Worm (Caenorhabditis elegans) whole organism, L4 larva: ENCODE measurements around the gene K01D12.10.
A peak's percentile ranks its signal among the peaks of the same experiment; 100 is the strongest.

Experiments
- F44E2.7 ChIP-seq: fragments of 200-800 bp; sonication (Bioruptor generic); IDR thresholded peaks from 2 replicates; pipeline ENCODE4 v2.1.2; 2022; ENCODE audit warnings: missing genetic modification characterization, missing compliant biosample characterization
- T20F7.1 ChIP-seq: fragments of 200-800 bp; sonication (Bioruptor generic); optimal IDR thresholded peaks from 2 replicates; lab custom pipeline; 2018; ENCODE audit warnings: mild to moderate bottlenecking, missing genetic modification characterization, missing compliant biosample characterization
- T26A8.4 ChIP-seq: fragments of 200-800 bp; sonication (Bioruptor generic); IDR thresholded peaks from 2 replicates; pipeline ENCODE4 v1.3.6; 2022; ENCODE audit warnings: missing genetic modification characterization, missing compliant biosample characterization
- aha-1 ChIP-seq: fragments of 150-350 bp; peaks from one replicate; lab custom pipeline; 2014; ENCODE audit warnings: missing biosample characterization, missing genetic modification characterization
- aly-2 ChIP-seq: sonication (generic microtip); optimal IDR thresholded peaks from 2 replicates; lab custom pipeline; 2018; ENCODE audit warnings: missing biosample characterization, missing genetic modification characterization
- arid-1 ChIP-seq: fragments of 200-800 bp; sonication (Bioruptor generic); conservative IDR thresholded peaks from 2 replicates; pipeline ENCODE4 v1.3.6; 2022; ENCODE audit warnings: missing genetic modification reagents, missing genetic modification characterization, missing compliant biosample characterization
- ceh-20 ChIP-seq: fragments of 200-800 bp; sonication (Bioruptor generic); IDR thresholded peaks from 2 replicates; pipeline ENCODE4 v1.3.6; 2022; ENCODE audit warnings: missing genetic modification reagents, missing genetic modification characterization, missing compliant biosample characterization
- ctbp-1 ChIP-seq: fragments of 200-800 bp; sonication (Bioruptor generic); IDR thresholded peaks from 2 replicates; pipeline ENCODE4 v1.3.6; 2022; ENCODE audit warnings: missing genetic modification reagents, missing genetic modification characterization, missing compliant biosample characterization
- daf-16 ChIP-seq, 3 experiments: sonication (generic microtip); optimal IDR thresholded peaks; 2 replicates each; lab custom pipeline; 2016 to 2017; ENCODE audit warnings: missing genetic modification characterization in 3 of 3, missing genetic modification reagents in 3 of 3, mild to moderate bottlenecking in 2 of 3, missing compliant biosample characterization in 2 of 3, missing biosample characterization in 1 of 3, moderate library complexity in 1 of 3
- dmd-6 ChIP-seq: fragments of 200-800 bp; sonication (Bioruptor generic); IDR thresholded peaks from 2 replicates; pipeline ENCODE4 v1.3.6; 2022; ENCODE audit warnings: missing genetic modification reagents, missing genetic modification characterization, missing compliant biosample characterization
- dve-1 ChIP-seq: sonication (generic microtip); optimal IDR thresholded peaks from 2 replicates; lab custom pipeline; 2017; ENCODE audit warnings: antibody characterized with exemption, mild to moderate bottlenecking, missing genetic modification characterization, missing compliant biosample characterization; ENCODE audit not compliant: insufficient read depth
- fos-1 ChIP-seq: fragments of 150-350 bp; optimal IDR thresholded peaks from 2 replicates; lab custom pipeline; 2014; ENCODE audit warnings: missing biosample characterization, missing genetic modification characterization
- hlh-11 ChIP-seq: fragments of 200-800 bp; sonication (Bioruptor generic); optimal IDR thresholded peaks from 2 replicates; lab custom pipeline; 2018; ENCODE audit warnings: mild to moderate bottlenecking, missing genetic modification characterization, missing compliant biosample characterization
- hlh-30 ChIP-seq: sonication (generic microtip); optimal IDR thresholded peaks from 2 replicates; lab custom pipeline; 2017; ENCODE audit warnings: antibody characterized with exemption, mild to moderate bottlenecking, missing genetic modification characterization, missing compliant biosample characterization; ENCODE audit not compliant: insufficient read depth
- hmg-1.1 ChIP-seq: fragments of 200-800 bp; sonication (Bioruptor generic); IDR thresholded peaks from 2 replicates; pipeline ENCODE4 v1.3.6; 2022; ENCODE audit warnings: missing genetic modification reagents, missing genetic modification characterization, missing compliant biosample characterization
- lim-7 ChIP-seq: fragments of 200-800 bp; sonication (Bioruptor generic); IDR thresholded peaks from 2 replicates; pipeline ENCODE4 v1.3.6; 2022; ENCODE audit warnings: missing genetic modification characterization, missing compliant biosample characterization
- lsy-2 ChIP-seq, 2 experiments: fragments of 150-350 bp in 1 of 2; sonication (generic microtip) in 1 of 2; optimal IDR thresholded peaks; 2 replicates each; lab custom pipeline; 2014 to 2017; ENCODE audit warnings: missing biosample characterization in 2 of 2, missing genetic modification characterization in 2 of 2
- madf-9 ChIP-seq: fragments of 200-800 bp; sonication (Bioruptor generic); conservative IDR thresholded peaks from 2 replicates; pipeline ENCODE4 v1.3.6; 2022; ENCODE audit warnings: missing genetic modification reagents, missing genetic modification characterization, missing compliant biosample characterization
- mdl-1 ChIP-seq, 2 experiments: fragments of 150-350 bp in 1 of 2; sonication (generic microtip) in 1 of 2; optimal IDR thresholded peaks; 2 replicates each; lab custom pipeline; 2014 to 2017; ENCODE audit warnings: missing biosample characterization in 2 of 2, missing genetic modification characterization in 2 of 2
- mdt-29 ChIP-seq: fragments of 200-800 bp; sonication (Bioruptor generic); IDR thresholded peaks from 2 replicates; pipeline ENCODE4 v1.3.6; 2022; ENCODE audit warnings: missing genetic modification reagents, missing genetic modification characterization, missing compliant biosample characterization
- mep-1 ChIP-seq: fragments of 150-350 bp; sonication (generic microtip); optimal IDR thresholded peaks from 3 replicates; lab custom pipeline; 2014; ENCODE audit warnings: missing biosample characterization, missing genetic modification characterization
- mxl-2 ChIP-seq: fragments of 200-800 bp; sonication (Bioruptor generic); conservative IDR thresholded peaks from 2 replicates; pipeline ENCODE4 v1.3.6; 2022; ENCODE audit warnings: missing genetic modification reagents, missing genetic modification characterization, missing compliant biosample characterization
- nhr-102 ChIP-seq: sonication (generic microtip); optimal IDR thresholded peaks from 2 replicates; lab custom pipeline; 2016; ENCODE audit warnings: mild to moderate bottlenecking, missing genetic modification characterization, moderate library complexity, missing compliant biosample characterization
- nhr-111 ChIP-seq: fragments of 200-800 bp; sonication (Bioruptor generic); optimal IDR thresholded peaks from 2 replicates; lab custom pipeline; 2018; ENCODE audit warnings: mild to moderate bottlenecking, missing genetic modification characterization, missing compliant biosample characterization
- nhr-25 ChIP-seq: sonication (generic microtip); optimal IDR thresholded peaks from 2 replicates; lab custom pipeline; 2017; ENCODE audit warnings: missing genetic modification characterization, mild to moderate bottlenecking, missing compliant biosample characterization, antibody characterized with exemption, moderate library complexity, borderline replicate concordance; ENCODE audit not compliant: insufficient read depth
- nhr-28 ChIP-seq: fragments of 150-350 bp; optimal IDR thresholded peaks from 2 replicates; lab custom pipeline; 2014; ENCODE audit warnings: missing biosample characterization, missing genetic modification characterization
- nhr-48 ChIP-seq: sonication (generic microtip); optimal IDR thresholded peaks from 2 replicates; lab custom pipeline; 2016; ENCODE audit warnings: mild to moderate bottlenecking, missing genetic modification characterization, missing compliant biosample characterization
- nhr-6 ChIP-seq: fragments of 150-350 bp; optimal IDR thresholded peaks from 2 replicates; lab custom pipeline; 2014; ENCODE audit warnings: missing biosample characterization, missing genetic modification characterization
- set-16 ChIP-seq: fragments of 200-800 bp; sonication (Bioruptor generic); IDR thresholded peaks from 2 replicates; pipeline ENCODE4 v1.3.6; 2022; ENCODE audit warnings: missing genetic modification reagents, missing genetic modification characterization, missing compliant biosample characterization
- snpc-4 ChIP-seq: fragments of 150-350 bp; optimal IDR thresholded peaks from 2 replicates; lab custom pipeline; 2014; ENCODE audit warnings: missing biosample characterization, missing genetic modification characterization
- tag-97 ChIP-seq: fragments of 200-800 bp; sonication (Bioruptor generic); IDR thresholded peaks from 2 replicates; pipeline ENCODE4 v1.3.6; 2022; ENCODE audit warnings: missing genetic modification characterization, missing compliant biosample characterization
- unc-39 ChIP-seq: sonication (generic microtip); optimal IDR thresholded peaks from 2 replicates; lab custom pipeline; 2017; ENCODE audit warnings: missing biosample characterization, missing genetic modification characterization
- unc-62 ChIP-seq, 3 experiments: fragments of 150-350 bp in 1 of 3; sonication (generic microtip); optimal IDR thresholded peaks in 2 of 3; peaks in 1 of 3; 1 replicate in 1 of 3; 2 replicates in 2 of 3; lab custom pipeline; 2014 to 2017; ENCODE audit warnings: missing biosample characterization in 3 of 3, missing genetic modification characterization in 3 of 3, missing genetic modification reagents in 3 of 3, missing genotype in 1 of 3
- zfp-3 ChIP-seq: fragments of 200-800 bp; sonication (Bioruptor generic); conservative IDR thresholded peaks from 2 replicates; pipeline ENCODE4 v1.3.6; 2022; ENCODE audit warnings: missing genetic modification reagents, missing genetic modification characterization, missing compliant biosample characterization
- zip-11 ChIP-seq: fragments of 200-800 bp; sonication (Bioruptor generic); IDR thresholded peaks from 2 replicates; pipeline ENCODE4 v1.3.6; 2022; ENCODE audit warnings: missing genetic modification characterization, missing compliant biosample characterization
- ztf-7 ChIP-seq: fragments of 150-350 bp; optimal IDR thresholded peaks from 2 replicates; lab custom pipeline; 2014; ENCODE audit warnings: missing biosample characterization, missing genetic modification characterization

The K01D12.10 gene

ce11 chrV:12410416-12411001 lies 4.5 kb downstream of the K01D12.10 start, which contains the start of gene hrg-2:
hrg-2 (minus strand) TSS chrV:12410513.
- peak; percentile 64 for TF ChIP-seq nhr-48
- peak; percentile 2 for TF ChIP-seq mep-1 (tag; lab: Kevin White, UChicago)
- no peak for TF ChIP-seq nhr-102 (tag; lab: Kevin White, UChicago)
- peak; percentile 31 for TF ChIP-seq aha-1 (tag; lab: Kevin White, UChicago)
- peak; percentile 14 for TF ChIP-seq nhr-28 (tag; lab: Kevin White, UChicago)
- TF ChIP-seq unc-39 (tag; lab: Kevin White, UChicago): no peak
- peak; percentile 93 for TF ChIP-seq ztf-7 (tag; lab: Kevin White, UChicago)
- peak; percentile 11 for TF ChIP-seq dve-1 (tag; lab: Kevin White, UChicago)
- TF ChIP-seq hlh-30 (tag; lab: Kevin White, UChicago): peak; percentile 40

ce11 chrV:12411909-12412308 lies 5.9 kb downstream of the K01D12.10 start, which contains the start of gene cdr-7:
cdr-7 (minus strand) TSS chrV:12412113.
- no peak for TF ChIP-seq hlh-11 (tag; lab: Kevin White, UChicago)
- TF ChIP-seq fos-1: no peak
- no peak for TF ChIP-seq nhr-25 (tag; lab: Kevin White, UChicago)
- TF ChIP-seq mxl-2 (GFP tag; lab: Robert Waterston, UW): no peak
- TF ChIP-seq mdt-29 (GFP tag; lab: Robert Waterston, UW): no peak
- TF ChIP-seq nhr-28 (tag; lab: Kevin White, UChicago): peak; percentile 13

ce11 chrV:12412321-12412720 lies 6.3 kb downstream of the K01D12.10 start:
- TF ChIP-seq fos-1 (no peak), arid-1 (GFP tag; lab: Robert Waterston, UW) (no peak), mdt-29 (GFP tag; lab: Robert Waterston, UW) (no peak), unc-62 (GFP tag; optimal IDR thresholded peaks at IDR 0.05 in 1 of 2; lab: Kevin White, UChicago) (peak in 1 of 2 experiments; percentile 80), unc-62 (tag; optimal IDR thresholded peaks at IDR 0.05; lab: Kevin White, UChicago) (no peak), T26A8.4 (GFP tag; lab: Robert Waterston, UW) (no peak), madf-9 (GFP tag; lab: Robert Waterston, UW) (no peak)

- TF ChIP-seq tag-97 (no peak), daf-16 (GFP tag; optimal IDR thresholded peaks at IDR 0.05; lab: Kevin White, UChicago) (no peak), daf-16 (tag; optimal IDR thresholded peaks at IDR 0.05; lab: Kevin White, UChicago) (peak; percentile 79), dmd-6 (GFP tag; lab: Robert Waterston, UW) (peak; percentile 51), ztf-7 (tag; lab: Kevin White, UChicago) (no peak), nhr-111 (GFP tag; lab: Kevin White, UChicago) (no peak), T20F7.1 (peak; percentile 18), zip-11 (no peak), unc-62 (GFP tag; optimal IDR thresholded peaks at IDR 0.05 in 1 of 2; lab: Kevin White, UChicago) (peak in 1 of 2 experiments; percentile 83), unc-62 (tag; optimal IDR thresholded peaks at IDR 0.05; lab: Kevin White, UChicago) (no peak), mdt-29 (GFP tag; lab: Robert Waterston, UW) (no peak), hlh-11 (tag; lab: Kevin White, UChicago) (peak; percentile 26), aly-2 (tag; lab: Kevin White, UChicago) (no peak), nhr-6 (tag; lab: Kevin White, UChicago) (peak; percentile 52), nhr-28 (tag; lab: Kevin White, UChicago) (peak; percentile 77), nhr-48 (peak; percentile 13), nhr-25 (tag; lab: Kevin White, UChicago) (no peak), zfp-3 (GFP tag; lab: Robert Waterston, UW) (no peak), mep-1 (tag; lab: Kevin White, UChicago) (peak; percentile 12), lsy-2 (tag; optimal IDR thresholded peaks at IDR 0.05; lab: Kevin White, UChicago) (no peak), ceh-20 (GFP tag; lab: Robert Waterston, UW) (no peak), dve-1 (tag; lab: Kevin White, UChicago) (peak; percentile 45), hmg-1.1 (GFP tag; lab: Robert Waterston, UW) (0 out of 2 replicates have a peak, but pooled peaks have one; percentile 10), lim-7 (no peak), nhr-102 (tag; lab: Kevin White, UChicago) (peak; percentile 34), mdl-1 (tag; optimal IDR thresholded peaks at IDR 0.05; lab: Kevin White, UChicago) (peak in 1 of 2 experiments; percentile 24), set-16 (GFP tag; lab: Robert Waterston, UW) (no peak), ctbp-1 (GFP tag; lab: Robert Waterston, UW) (no peak), snpc-4 (tag; lab: Kevin White, UChicago) (no peak), hlh-30 (tag; lab: Kevin White, UChicago) (peak; percentile 17), F44E2.7 (no peak)
Observed at ce11 chrV:12413651-12414114, 7.7 kb downstream of the K01D12.10 start, which contains the start of gene cdr-6. cdr-6 (minus strand) TSS chrV:12413701.
